Fruit fly (Drosophila melanogaster) whole organism, prepupa: Measurements from ENCODE around the gene CG8349.
A peak's percentile ranks its signal among the peaks of the same experiment; 100 is the strongest.

Experiments used
- Blimp-1 ChIP-seq: fragments of 200-800 bp; sonication (Bioruptor generic); optimal IDR thresholded peaks from 3 replicates; lab custom pipeline; 2017; ENCODE audit warnings: missing biosample characterization, missing genetic modification characterization, mild to moderate bottlenecking, moderate library complexity, missing genetic modification reagents
- CG10631 ChIP-seq: fragments of 200-800 bp; sonication (Bioruptor generic); optimal IDR thresholded peaks from 2 replicates; lab custom pipeline; 2016; ENCODE audit warnings: missing biosample characterization, missing genetic modification characterization
- CG10669 ChIP-seq: fragments of 200-800 bp; sonication (Bioruptor generic); optimal IDR thresholded peaks from 3 replicates; lab custom pipeline; 2018; ENCODE audit warnings: missing biosample characterization, mild to moderate bottlenecking, missing genetic modification characterization, moderate library complexity
- CG11294 ChIP-seq: fragments of 200-800 bp; sonication (Bioruptor generic); IDR thresholded peaks from 2 replicates; pipeline ENCODE4 v1.3.6; 2022; ENCODE audit warnings: missing biosample characterization, missing genetic modification characterization
- CG11762 ChIP-seq: fragments of 200-800 bp; sonication (Bioruptor generic); optimal IDR thresholded peaks from 3 replicates; lab custom pipeline; 2016; ENCODE audit warnings: missing biosample characterization, missing genetic modification characterization; ENCODE audit not compliant: insufficient read depth
- CG11902 ChIP-seq: fragments of 200-800 bp; sonication (Bioruptor generic); optimal IDR thresholded peaks from 3 replicates; lab custom pipeline; 2016; ENCODE audit warnings: missing biosample characterization, missing genetic modification characterization
- CG15336 ChIP-seq: fragments of 200-800 bp; sonication (Bioruptor generic); IDR thresholded peaks from 2 replicates; pipeline ENCODE4 v1.3.6; 2022; ENCODE audit warnings: missing biosample characterization, missing genetic modification characterization
- CG1621 ChIP-seq: fragments of 200-800 bp; sonication (Bioruptor generic); optimal IDR thresholded peaks from 3 replicates; lab custom pipeline; 2018; ENCODE audit warnings: missing biosample characterization, mild to moderate bottlenecking, missing genetic modification characterization
- CG16779 ChIP-seq: fragments of 200-800 bp; sonication (Bioruptor generic); optimal IDR thresholded peaks from 3 replicates; lab custom pipeline; 2017; ENCODE audit warnings: missing biosample characterization, mild to moderate bottlenecking, missing genetic modification characterization
- CG3032 ChIP-seq: fragments of 200-800 bp; optimal IDR thresholded peaks from 2 replicates; lab custom pipeline; 2019; ENCODE audit warnings: missing biosample characterization, mild to moderate bottlenecking, missing genetic modification characterization, moderate library complexity
- CG31627 ChIP-seq: fragments of 200-800 bp; sonication (Bioruptor generic); optimal IDR thresholded peaks from 3 replicates; lab custom pipeline; 2016; ENCODE audit warnings: missing biosample characterization, missing genetic modification characterization
- CG32006 ChIP-seq: fragments of 200-800 bp; sonication (Bioruptor generic); optimal IDR thresholded peaks from 3 replicates; lab custom pipeline; 2017; ENCODE audit warnings: missing biosample characterization, mild to moderate bottlenecking, missing genetic modification characterization
- CG34406 ChIP-seq: fragments of 200-800 bp; sonication (Bioruptor generic); optimal IDR thresholded peaks from 3 replicates; lab custom pipeline; 2016; ENCODE audit warnings: missing biosample characterization, missing genetic modification characterization
- CG4318 ChIP-seq: fragments of 200-800 bp; sonication (Bioruptor generic); optimal IDR thresholded peaks from 3 replicates; lab custom pipeline; 2017; ENCODE audit warnings: missing biosample characterization, mild to moderate bottlenecking, missing genetic modification characterization
- CG6163 ChIP-seq: fragments of 200-800 bp; sonication (Bioruptor generic); IDR thresholded peaks from 3 replicates; pipeline ENCODE4 v1.3.6; 2022; ENCODE audit warnings: missing biosample characterization, missing genetic modification characterization
- CG6276 ChIP-seq: fragments of 200-800 bp; sonication (Bioruptor generic); optimal IDR thresholded peaks from 2 replicates; lab custom pipeline; 2017; ENCODE audit warnings: missing biosample characterization, mild to moderate bottlenecking, missing genetic modification characterization
- CG6792 ChIP-seq: fragments of 200-800 bp; sonication (Bioruptor generic); optimal IDR thresholded peaks from 3 replicates; lab custom pipeline; 2016; ENCODE audit warnings: missing biosample characterization, missing genetic modification characterization
- CG6808 ChIP-seq: fragments of 200-800 bp; sonication (Bioruptor generic); optimal IDR thresholded peaks from 3 replicates; lab custom pipeline; 2017; ENCODE audit warnings: missing biosample characterization, missing genetic modification characterization, mild to moderate bottlenecking, moderate library complexity, missing genetic modification reagents
- CG7368 ChIP-seq: fragments of 200-800 bp; sonication (Bioruptor generic); optimal IDR thresholded peaks from 3 replicates; lab custom pipeline; 2016; ENCODE audit warnings: missing biosample characterization, missing genetic modification characterization
- CG8119 ChIP-seq: fragments of 200-800 bp; sonication (Bioruptor generic); IDR thresholded peaks from 3 replicates; pipeline ENCODE4 v1.3.6; 2022; ENCODE audit warnings: missing biosample characterization, missing genetic modification characterization
- CG8319 ChIP-seq: fragments of 200-800 bp; sonication (Bioruptor generic); optimal IDR thresholded peaks from 3 replicates; lab custom pipeline; 2016; ENCODE audit warnings: missing biosample characterization, missing genetic modification characterization
- CG8632 ChIP-seq: fragments of 200-800 bp; sonication (Bioruptor generic); optimal IDR thresholded peaks from 3 replicates; lab custom pipeline; 2016; ENCODE audit warnings: missing biosample characterization, missing genetic modification characterization
- CG9139 ChIP-seq: fragments of 200-800 bp; sonication (Bioruptor generic); optimal IDR thresholded peaks from 3 replicates; lab custom pipeline; 2017; ENCODE audit warnings: missing biosample characterization, mild to moderate bottlenecking, missing genetic modification characterization
- Eip75B ChIP-seq: fragments of 200-800 bp; sonication (Bioruptor generic); optimal IDR thresholded peaks from 3 replicates; lab custom pipeline; 2016; ENCODE audit warnings: missing biosample characterization, missing genetic modification characterization
- Eip78C ChIP-seq: fragments of 200-800 bp; sonication (Bioruptor generic); peaks from one replicate; lab custom pipeline; 2016; ENCODE audit warnings: missing biosample characterization, missing genetic modification characterization
- Ets21C ChIP-seq: fragments of 200-800 bp; sonication (Bioruptor generic); optimal IDR thresholded peaks from 3 replicates; lab custom pipeline; 2016; ENCODE audit warnings: missing biosample characterization, missing genetic modification characterization
- Ets96B ChIP-seq: fragments of 200-800 bp; optimal IDR thresholded peaks from 2 replicates; lab custom pipeline; 2019; ENCODE audit warnings: missing biosample characterization, mild to moderate bottlenecking, missing genetic modification characterization, moderate library complexity
- Gug ChIP-seq: fragments of 200-800 bp; sonication (Bioruptor generic); IDR thresholded peaks from 2 replicates; pipeline ENCODE4 v1.3.6; 2022; ENCODE audit warnings: missing biosample characterization, missing genetic modification characterization
- Hr4 ChIP-seq: fragments of 200-800 bp; sonication (Bioruptor generic); optimal IDR thresholded peaks from 3 replicates; lab custom pipeline; 2016; ENCODE audit warnings: missing biosample characterization, missing genetic modification characterization
- Lpt ChIP-seq: fragments of 200-800 bp; sonication (Bioruptor generic); optimal IDR thresholded peaks from 3 replicates; lab custom pipeline; 2016; ENCODE audit warnings: missing biosample characterization, missing genetic modification characterization
- Met ChIP-seq: fragments of 200-800 bp; sonication (Bioruptor generic); optimal IDR thresholded peaks from 3 replicates; lab custom pipeline; 2016; ENCODE audit warnings: missing biosample characterization, missing genetic modification characterization
- OdsH ChIP-seq: fragments of 200-800 bp; sonication (Bioruptor generic); optimal IDR thresholded peaks from 3 replicates; lab custom pipeline; 2016; ENCODE audit warnings: missing biosample characterization, missing genetic modification characterization
- Smox ChIP-seq: fragments of 200-800 bp; sonication (Bioruptor generic); optimal IDR thresholded peaks from 3 replicates; lab custom pipeline; 2016; ENCODE audit warnings: missing biosample characterization, missing genetic modification characterization
- Sox14 ChIP-seq: fragments of 200-800 bp; sonication (Bioruptor generic); optimal IDR thresholded peaks from 3 replicates; lab custom pipeline; 2016; ENCODE audit warnings: missing biosample characterization, missing genetic modification characterization
- acj6 ChIP-seq: fragments of 200-800 bp; sonication (Bioruptor generic); optimal IDR thresholded peaks from 3 replicates; lab custom pipeline; 2016; ENCODE audit warnings: missing biosample characterization, missing genetic modification characterization
- cyc ChIP-seq: fragments of 200-800 bp; sonication (Bioruptor generic); optimal IDR thresholded peaks from 3 replicates; lab custom pipeline; 2016; ENCODE audit warnings: missing biosample characterization, missing genetic modification characterization
- dac ChIP-seq: fragments of 200-800 bp; sonication (Bioruptor generic); optimal IDR thresholded peaks from 2 replicates; lab custom pipeline; 2017; ENCODE audit warnings: missing biosample characterization, mild to moderate bottlenecking, missing genetic modification characterization
- dsx ChIP-seq: fragments of 200-800 bp; optimal IDR thresholded peaks from 3 replicates; lab custom pipeline; 2019; ENCODE audit warnings: missing biosample characterization, mild to moderate bottlenecking, missing genetic modification characterization, moderate library complexity; ENCODE audit not compliant: poor library complexity, severe bottlenecking
- eg ChIP-seq: fragments of 200-800 bp; sonication (Bioruptor generic); IDR thresholded peaks from 3 replicates; pipeline ENCODE4 v1.3.6; 2022; ENCODE audit warnings: missing biosample characterization, missing genetic modification characterization
- esn ChIP-seq: fragments of 200-800 bp; sonication (Bioruptor generic); optimal IDR thresholded peaks from 2 replicates; lab custom pipeline; 2016; ENCODE audit warnings: missing biosample characterization, mild to moderate bottlenecking, missing genetic modification characterization, moderate library complexity
- fd59A ChIP-seq: fragments of 200-800 bp; sonication (Bioruptor generic); optimal IDR thresholded peaks from 2 replicates; lab custom pipeline; 2017; ENCODE audit warnings: missing biosample characterization, mild to moderate bottlenecking, missing genetic modification characterization, missing genetic modification reagents
- fd85E ChIP-seq: fragments of 200-800 bp; sonication (Bioruptor generic); optimal IDR thresholded peaks from 3 replicates; lab custom pipeline; 2016; ENCODE audit warnings: missing biosample characterization, missing genetic modification characterization
- fkh ChIP-seq: fragments of 200-800 bp; sonication (Bioruptor generic); optimal IDR thresholded peaks from 3 replicates; lab custom pipeline; 2017; ENCODE audit warnings: missing biosample characterization, mild to moderate bottlenecking, missing genetic modification characterization, moderate library complexity
- lz ChIP-seq: fragments of 200-800 bp; sonication (Bioruptor generic); optimal IDR thresholded peaks from 3 replicates; lab custom pipeline; 2016; ENCODE audit warnings: missing biosample characterization, missing genetic modification characterization
- net ChIP-seq: fragments of 200-800 bp; sonication (Bioruptor generic); optimal IDR thresholded peaks from 3 replicates; lab custom pipeline; 2016; ENCODE audit warnings: missing biosample characterization, missing genetic modification characterization
- salr ChIP-seq, 2 experiments: fragments of 200-800 bp; sonication (Bioruptor generic); optimal IDR thresholded peaks; 3 replicates each; lab custom pipeline; 2016 to 2018; ENCODE audit warnings: missing biosample characterization in 2 of 2, missing genetic modification characterization in 2 of 2, mild to moderate bottlenecking in 1 of 2
- spab ChIP-seq: fragments of 200-800 bp; sonication (Bioruptor generic); optimal IDR thresholded peaks from 2 replicates; lab custom pipeline; 2017; ENCODE audit warnings: missing biosample characterization, mild to moderate bottlenecking, missing genetic modification characterization, missing genetic modification reagents
- ss ChIP-seq, 2 experiments: fragments of 200-800 bp; sonication (Bioruptor generic); optimal IDR thresholded peaks; 2 replicates in 1 of 2; 3 replicates in 1 of 2; lab custom pipeline; 2017 to 2018; ENCODE audit warnings: mild to moderate bottlenecking in 2 of 2, missing biosample characterization in 2 of 2, missing genetic modification characterization in 2 of 2, moderate library complexity in 1 of 2
- svp ChIP-seq: fragments of 200-800 bp; sonication (Bioruptor generic); peaks from one replicate; lab custom pipeline; 2016; ENCODE audit warnings: missing biosample characterization, missing genetic modification characterization
- topi ChIP-seq: fragments of 200-800 bp; sonication (Bioruptor generic); optimal IDR thresholded peaks from 3 replicates; lab custom pipeline; 2016; ENCODE audit warnings: missing biosample characterization, missing genetic modification characterization
- vri ChIP-seq: fragments of 200-800 bp; sonication (Bioruptor generic); optimal IDR thresholded peaks from 3 replicates; lab custom pipeline; 2016; ENCODE audit warnings: missing biosample characterization, mild to moderate bottlenecking, missing genetic modification characterization

The CG8349 gene

DNA sequence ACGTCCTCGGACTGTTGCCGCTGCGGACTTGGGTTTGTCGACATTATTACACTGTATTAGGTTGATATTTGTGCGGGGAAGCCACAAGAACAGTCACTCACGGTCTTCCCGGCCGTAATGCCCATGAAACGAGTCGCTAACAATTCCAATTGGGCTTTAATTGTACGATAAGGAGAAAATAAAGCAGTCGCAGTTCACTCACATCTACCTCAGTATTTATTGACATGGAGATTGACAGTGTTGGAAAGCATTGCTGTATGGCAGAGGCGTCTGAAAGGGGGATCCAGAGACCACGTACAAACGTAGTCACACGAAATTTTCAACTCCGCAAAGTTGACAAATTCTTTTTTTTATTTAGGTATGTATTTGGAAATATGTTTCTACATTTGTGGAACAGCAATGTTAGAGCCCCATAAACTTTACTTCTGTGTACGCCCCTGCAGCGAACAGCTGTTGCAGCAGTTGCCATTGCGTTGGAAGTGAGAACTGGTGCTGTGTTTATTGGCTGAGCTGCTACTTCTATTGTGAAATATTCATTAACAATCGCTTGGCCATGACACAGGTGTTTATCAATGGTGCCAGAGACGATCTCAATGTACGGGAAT lies 2.9 kb upstream of the CG8349 start, which contains the start of the genes CG8372 and CG8360:
TSS of gene CG8372 (minus strand) at position 237 of the 605 bp plus-strand sequence.
TSS of gene CG8360 (plus strand) at position 294 of the 605 bp plus-strand sequence.
- peak; percentile 98 to 99 for TF ChIP-seq salr (GFP tag; optimal IDR thresholded peaks at IDR 0.05; lab: Kevin White, UChicago)
- peak; percentile 98 for TF ChIP-seq CG6808 (GFP tag; lab: Kevin White, UChicago)
- TF ChIP-seq net (GFP tag; lab: Kevin White, UChicago): peak; percentile 99
- TF ChIP-seq eg (GFP tag; lab: Robert Waterston, UW): peak; percentile 99
- peak; percentile 100 for TF ChIP-seq Sox14 (GFP tag; lab: Kevin White, UChicago)
- peak; percentile 98 for TF ChIP-seq CG6276 (GFP tag; lab: Kevin White, UChicago)
- peak; percentile 99 for TF ChIP-seq Smox (GFP tag; lab: Kevin White, UChicago)
- peak; percentile 99 for TF ChIP-seq CG6792
- peak; percentile 99 for TF ChIP-seq dac (GFP tag; lab: Kevin White, UChicago)
- peak; percentile 100 for TF ChIP-seq CG6163 (GFP tag; lab: Robert Waterston, UW)
- TF ChIP-seq fd59A (GFP tag; lab: Kevin White, UChicago): peak; percentile 99
- TF ChIP-seq acj6: peak; percentile 100
- TF ChIP-seq Gug (GFP tag; lab: Robert Waterston, UW): peak; percentile 99
- TF ChIP-seq CG3032 (tag; lab: Kevin White, UChicago): peak; percentile 99
- TF ChIP-seq CG4318: peak; percentile 98
- peak; percentile 99 for TF ChIP-seq cyc
- peak; percentile 99 for TF ChIP-seq CG10669 (GFP tag; lab: Kevin White, UChicago)
- TF ChIP-seq dsx (GFP tag; lab: Kevin White, UChicago): peak; percentile 97
- peak; percentile 98 to 99 for TF ChIP-seq ss (GFP tag; optimal IDR thresholded peaks at IDR 0.05; lab: Kevin White, UChicago)
- peak; percentile 100 for TF ChIP-seq esn (GFP tag; lab: Kevin White, UChicago)
- peak; percentile 96 for TF ChIP-seq Blimp-1
- peak; percentile 99 for TF ChIP-seq Ets96B (tag; lab: Kevin White, UChicago)
- peak; percentile 99 for TF ChIP-seq vri (GFP tag; lab: Kevin White, UChicago)
- peak; percentile 99 for TF ChIP-seq Ets21C
- TF ChIP-seq CG8119 (GFP tag; lab: Robert Waterston, UW): peak; percentile 98
- peak; percentile 100 for TF ChIP-seq svp (GFP tag; lab: Kevin White, UChicago)
- TF ChIP-seq CG8632 (GFP tag; lab: Kevin White, UChicago): peak; percentile 99
- TF ChIP-seq lz (GFP tag; lab: Kevin White, UChicago): peak; percentile 100
- TF ChIP-seq OdsH (GFP tag; lab: Kevin White, UChicago): peak; percentile 100
- peak; percentile 99 for TF ChIP-seq CG34406
- TF ChIP-seq Met (GFP tag; lab: Kevin White, UChicago): peak; percentile 99
- TF ChIP-seq Lpt (GFP tag; lab: Kevin White, UChicago): peak; percentile 98
- peak; percentile 98 for TF ChIP-seq CG16779 (tag; lab: Kevin White, UChicago)
- TF ChIP-seq Eip78C (GFP tag; lab: Kevin White, UChicago): peak; percentile 100
- peak; percentile 99 for TF ChIP-seq CG11902 (GFP tag; lab: Kevin White, UChicago)
- peak; percentile 98 for TF ChIP-seq fd85E (GFP tag; lab: Kevin White, UChicago)
- TF ChIP-seq Hr4 (GFP tag; lab: Kevin White, UChicago): peak; percentile 100
- peak; percentile 98 for TF ChIP-seq CG9139 (GFP tag; lab: Kevin White, UChicago)
- TF ChIP-seq CG11294 (GFP tag; lab: Robert Waterston, UW): peak; percentile 99
- TF ChIP-seq CG15336 (GFP tag; lab: Robert Waterston, UW): peak; percentile 99
- peak; percentile 98 for TF ChIP-seq fkh (GFP tag; lab: Kevin White, UChicago)
- peak; percentile 99 for TF ChIP-seq CG7368 (GFP tag; lab: Kevin White, UChicago)
- peak; percentile 100 for TF ChIP-seq CG31627 (GFP tag; lab: Kevin White, UChicago)
- peak; percentile 98 for TF ChIP-seq CG1621 (tag; lab: Kevin White, UChicago)
- TF ChIP-seq CG8319 (GFP tag; lab: Kevin White, UChicago): peak; percentile 99
- peak; percentile 99 for TF ChIP-seq topi (GFP tag; lab: Kevin White, UChicago)
- TF ChIP-seq spab (GFP tag; lab: Kevin White, UChicago): peak; percentile 99
- TF ChIP-seq CG10631: peak; percentile 100
- peak; percentile 99 for TF ChIP-seq CG32006 (GFP tag; lab: Kevin White, UChicago)
- TF ChIP-seq Eip75B (GFP tag; lab: Kevin White, UChicago): peak; percentile 99
- TF ChIP-seq CG11762 (GFP tag; lab: Kevin White, UChicago): peak; percentile 99
